Worm (Caenorhabditis elegans) whole organism, mixed stage, embryonic: Measurements from ENCODE around the gene F33H12.7.

Experiments
- M03D4.4 ChIP-seq: sonication (generic microtip); optimal IDR thresholded peaks from 2 replicates; lab custom pipeline; 2017; ENCODE audit warnings: mild to moderate bottlenecking, missing genetic modification characterization, missing compliant biosample characterization
- lsy-2 ChIP-seq: fragments of 150-350 bp; optimal IDR thresholded peaks from 2 replicates; lab custom pipeline; 2014; ENCODE audit warnings: missing biosample characterization, missing genetic modification characterization
- nhr-28 ChIP-seq: fragments of 150-350 bp; optimal IDR thresholded peaks from 2 replicates; lab custom pipeline; 2014; ENCODE audit warnings: missing biosample characterization, missing genetic modification characterization
- unc-62 ChIP-seq: fragments of 150-350 bp; optimal IDR thresholded peaks from 2 replicates; lab custom pipeline; 2014; ENCODE audit warnings: missing biosample characterization, missing genetic modification reagents, missing genetic modification characterization

DNA sequence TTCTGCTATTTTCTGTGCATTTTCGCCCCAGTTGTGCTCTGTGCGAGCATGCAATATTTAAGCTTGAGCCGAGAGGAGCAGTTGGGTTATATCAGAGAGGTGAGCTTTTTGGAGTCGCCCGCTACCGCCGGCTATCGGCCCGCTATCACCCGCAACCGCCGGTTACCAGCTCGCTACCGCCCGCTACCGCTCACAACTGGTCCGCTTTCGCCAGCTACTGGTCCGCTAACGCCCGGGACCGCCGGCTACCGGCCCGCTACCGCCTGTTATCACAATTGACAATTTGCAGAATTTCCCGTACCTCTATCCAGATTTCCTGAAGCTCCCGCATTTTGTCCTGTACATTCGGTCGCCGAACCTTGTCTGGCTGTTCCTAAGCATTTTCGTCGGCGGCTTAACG lies 41.7 kb upstream of the F33H12.7 start:
- TF ChIP-seq lsy-2 (tag; lab: Kevin White, UChicago) (no peak), M03D4.4 (tag; lab: Kevin White, UChicago) (no peak), unc-62 (GFP tag; lab: Kevin White, UChicago) (no peak), nhr-28 (tag; lab: Kevin White, UChicago) (no peak)
